Worm (Caenorhabditis elegans) whole organism, L2 larva: Measurements from ENCODE around the gene C35A5.6.

Source experiments
- R02D3.7 ChIP-seq: fragments of 150-350 bp; optimal IDR thresholded peaks from 2 replicates; lab custom pipeline; 2014; ENCODE audit warnings: missing biosample characterization, missing genetic modification characterization
- alr-1 ChIP-seq: fragments of 150-350 bp; optimal IDR thresholded peaks from 2 replicates; lab custom pipeline; 2014; ENCODE audit warnings: missing biosample characterization, missing genetic modification characterization
- aly-2 ChIP-seq: fragments of 150-350 bp; optimal IDR thresholded peaks from 2 replicates; lab custom pipeline; 2014; ENCODE audit warnings: missing biosample characterization, missing genetic modification characterization
- ama-1 ChIP-seq: fragments of 150-350 bp; optimal IDR thresholded peaks from 2 replicates; lab custom pipeline; 2018; ENCODE audit warnings: inconsistent platforms
- egl-27 ChIP-seq: sonication (generic microtip); optimal IDR thresholded peaks from 3 replicates; lab custom pipeline; 2017; ENCODE audit warnings: missing biosample characterization, missing genetic modification reagents, missing genetic modification characterization
- lin-13 ChIP-seq: fragments of 150-350 bp; optimal IDR thresholded peaks from 2 replicates; lab custom pipeline; 2014; ENCODE audit warnings: missing biosample characterization, missing genetic modification reagents, missing genetic modification characterization
- nhr-77 ChIP-seq: fragments of 150-350 bp; optimal IDR thresholded peaks from 2 replicates; lab custom pipeline; 2014; ENCODE audit warnings: missing biosample characterization, missing genetic modification characterization
- snpc-4 ChIP-seq: fragments of 150-350 bp; optimal IDR thresholded peaks from 2 replicates; lab custom pipeline; 2014; ENCODE audit warnings: missing biosample characterization, missing genetic modification characterization

ce11 chrV:10514271-10514670 lies 5.3 kb downstream of the C35A5.6 start, which contains the start of gene dmsr-8:
- TF ChIP-seq alr-1 (tag; lab: Kevin White, UChicago): no peak
- TF ChIP-seq snpc-4: no peak
- TF ChIP-seq nhr-77 (tag; lab: Kevin White, UChicago): no peak
- no peak for TF ChIP-seq R02D3.7 (tag; lab: Kevin White, UChicago)
- TF ChIP-seq aly-2 (tag; lab: Kevin White, UChicago): no peak
- TF ChIP-seq ama-1 (lab: Kevin White, UChicago): no peak
- TF ChIP-seq egl-27 (tag; lab: Kevin White, UChicago): no peak
- TF ChIP-seq lin-13 (GFP tag; lab: Kevin White, UChicago): no peak
